Fruit fly (Drosophila melanogaster): Measurements from ENCODE around the gene COX6CL.
A peak's percentile ranks its signal among the peaks of the same experiment; 100 is the strongest.

COX6CL gene

dm6 chr2L:5781181-5781580 is 37.1 kb downstream of the COX6CL start (continued):
- no peak for TF ChIP-seq topi (GFP tag; optimal IDR thresholded peaks at IDR 0.05)
- no peak for TF ChIP-seq salr (GFP tag; optimal IDR thresholded peaks at IDR 0.05)
- peak; percentile 27 for TF ChIP-seq CG10631 (GFP tag; optimal IDR thresholded peaks at IDR 0.05)
- no peak for TF ChIP-seq ss (GFP tag; optimal IDR thresholded peaks at IDR 0.05)
- TF ChIP-seq Met (GFP tag; optimal IDR thresholded peaks at IDR 0.05): no peak
- TF ChIP-seq spab (GFP tag; optimal IDR thresholded peaks at IDR 0.05): peak; percentile 9

- TF ChIP-seq CG10669 (GFP tag; optimal IDR thresholded peaks at IDR 0.05) (no peak), CG7368 (GFP tag; optimal IDR thresholded peaks at IDR 0.05) (no peak), Met (GFP tag; optimal IDR thresholded peaks at IDR 0.05) (no peak), svp (GFP tag) (no peak), CG16779 (tag; optimal IDR thresholded peaks at IDR 0.05) (no peak), fd59A (GFP tag; optimal IDR thresholded peaks at IDR 0.05) (no peak), Hr4 (GFP tag; optimal IDR thresholded peaks at IDR 0.05) (no peak), CG34406 (GFP tag; optimal IDR thresholded peaks at IDR 0.05) (no peak)
These were observed 37.5 kb downstream of the COX6CL start for dm6 chr2L:5780703-5781102.

- no peak for TF ChIP-seq CG7368 (GFP tag; optimal IDR thresholded peaks at IDR 0.05)
- peak; percentile 27 for TF ChIP-seq Eip75B (GFP tag; optimal IDR thresholded peaks at IDR 0.05)
- peak; percentile 14 for TF ChIP-seq CG31627 (GFP tag; optimal IDR thresholded peaks at IDR 0.05)
- TF ChIP-seq ss (GFP tag; optimal IDR thresholded peaks at IDR 0.05): peak in 1 of 2 experiments; percentile 29
- peak; percentile 27 for TF ChIP-seq Ets96B (tag; optimal IDR thresholded peaks at IDR 0.05)
- peak; percentile 21 for TF ChIP-seq pdm3 (GFP tag; optimal IDR thresholded peaks at IDR 0.05)
- peak; percentile 23 for TF ChIP-seq Sox14 (GFP tag; optimal IDR thresholded peaks at IDR 0.05)
- TF ChIP-seq CG11762 (GFP tag; optimal IDR thresholded peaks at IDR 0.05; ENCODE audit: insufficient read depth): no peak
- TF ChIP-seq CG11902 (GFP tag; optimal IDR thresholded peaks at IDR 0.05): no peak
- peak; percentile 32 for TF ChIP-seq Hr39 (GFP tag; optimal IDR thresholded peaks at IDR 0.05)
- TF ChIP-seq CG6792 (GFP tag; optimal IDR thresholded peaks at IDR 0.05): peak; percentile 21
- TF ChIP-seq CG16779 (tag; optimal IDR thresholded peaks at IDR 0.05): no peak
- TF ChIP-seq salr (GFP tag; optimal IDR thresholded peaks at IDR 0.05): peak in 1 of 2 experiments; percentile 21
- TF ChIP-seq achi (GFP tag; optimal IDR thresholded peaks at IDR 0.05): peak; percentile 41
- TF ChIP-seq spab (GFP tag; optimal IDR thresholded peaks at IDR 0.05): peak; percentile 12
- TF ChIP-seq lz (GFP tag; optimal IDR thresholded peaks at IDR 0.05): peak; percentile 7
- TF ChIP-seq CG1621 (tag; optimal IDR thresholded peaks at IDR 0.05): peak; percentile 6
- TF ChIP-seq CG10631 (GFP tag; optimal IDR thresholded peaks at IDR 0.05): peak; percentile 2
- peak; percentile 23 for TF ChIP-seq OdsH (GFP tag; optimal IDR thresholded peaks at IDR 0.05)
- TF ChIP-seq Eip78C (GFP tag): peak; percentile 60
- no peak for TF ChIP-seq Smox (GFP tag; optimal IDR thresholded peaks at IDR 0.05)
- TF ChIP-seq CG6163 (GFP tag; IDR thresholded peaks at IDR 0.05): no peak
- TF ChIP-seq topi (GFP tag; optimal IDR thresholded peaks at IDR 0.05): peak; percentile 28
- no peak for TF ChIP-seq Eip93F (GFP tag; optimal IDR thresholded peaks at IDR 0.05)
- TF ChIP-seq Sox102F (GFP tag; optimal IDR thresholded peaks at IDR 0.05): peak; percentile 2
- TF ChIP-seq CG11294 (GFP tag; IDR thresholded peaks at IDR 0.05): no peak
- no peak for TF ChIP-seq CG3032 (tag; optimal IDR thresholded peaks at IDR 0.05)
- TF ChIP-seq cyc (GFP tag; optimal IDR thresholded peaks at IDR 0.05): peak; percentile 37
- peak; percentile 16 for TF ChIP-seq CG3919 (GFP tag; optimal IDR thresholded peaks at IDR 0.05)
- TF ChIP-seq esn (GFP tag; optimal IDR thresholded peaks at IDR 0.05): peak; percentile 32
- TF ChIP-seq dac (GFP tag; optimal IDR thresholded peaks at IDR 0.05): no peak
- peak; percentile 20 for TF ChIP-seq acj6 (GFP tag; optimal IDR thresholded peaks at IDR 0.05)
- peak; percentile 29 for TF ChIP-seq net (GFP tag; optimal IDR thresholded peaks at IDR 0.05)
- TF ChIP-seq svp (GFP tag): no peak
- no peak for TF ChIP-seq Blimp-1 (GFP tag; optimal IDR thresholded peaks at IDR 0.05)
- TF ChIP-seq Met (GFP tag; optimal IDR thresholded peaks at IDR 0.05): peak; percentile 8
- TF ChIP-seq CG6276 (GFP tag; optimal IDR thresholded peaks at IDR 0.05): no peak
- peak; percentile 33 for TF ChIP-seq Hr4 (GFP tag; optimal IDR thresholded peaks at IDR 0.05)
- peak; percentile 15 for TF ChIP-seq dsx (GFP tag; optimal IDR thresholded peaks at IDR 0.05; ENCODE audit: poor library complexity, severe bottlenecking)
- TF ChIP-seq CG10669 (GFP tag; optimal IDR thresholded peaks at IDR 0.05): peak; percentile 41
These were observed 40.1 kb downstream of the COX6CL start for dm6 chr2L:5778157-5778556.
